Worm (Caenorhabditis elegans): Measurements from ENCODE around the gene zig-10.

zig-10 gene

DNA sequence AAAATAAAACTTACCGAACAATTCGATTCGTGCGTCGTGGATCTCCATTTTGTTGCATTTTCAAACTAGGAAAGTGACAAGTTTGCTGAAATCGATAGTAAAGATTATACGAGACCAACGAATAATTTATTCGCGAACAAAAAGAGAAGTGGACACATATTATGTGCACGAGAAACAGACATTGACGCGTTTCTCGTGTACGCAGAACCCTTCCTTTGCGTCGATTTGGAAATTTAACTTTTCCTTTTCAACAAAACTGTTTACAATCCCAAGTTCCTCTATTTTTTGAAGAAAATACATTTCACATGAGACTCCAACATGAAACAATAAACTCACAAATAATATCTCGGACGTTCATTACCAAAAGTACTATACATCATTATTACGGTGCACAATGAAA lies 37.7 kb upstream of the zig-10 start, which contains the start of gene K10B2.4 (continued):
- TF ChIP-seq ces-1 (GFP tag; optimal IDR thresholded peaks at IDR 0.05) (no peak), fos-1 (tag; optimal IDR thresholded peaks at IDR 0.05) (no peak), rbr-2 (tag; optimal IDR thresholded peaks at IDR 0.05) (peak; percentile 48), ZK337.2 (GFP tag; IDR thresholded peaks at IDR 0.05) (no peak), T20F7.1 (GFP tag; optimal IDR thresholded peaks at IDR 0.05) (peak; percentile 57), ceh-20 (GFP tag; IDR thresholded peaks at IDR 0.05) (peak; percentile 46; the same call in 1 of the 2 replicates), lir-3 (tag; optimal IDR thresholded peaks at IDR 0.05) (no peak), mes-2 (tag; optimal IDR thresholded peaks at IDR 0.05; ENCODE audit: poor library complexity, severe bottlenecking) (peak; percentile 90), hlh-30 (tag; optimal IDR thresholded peaks at IDR 0.05; ENCODE audit: insufficient read depth) (peak; percentile 53), ama-1 (optimal IDR thresholded peaks at IDR 0.05) (peak; percentile 27), dve-1 (tag; optimal IDR thresholded peaks at IDR 0.05; ENCODE audit: insufficient read depth) (peak; percentile 35), lin-13 (GFP tag; optimal IDR thresholded peaks at IDR 0.05) (peak; percentile 36), aha-1 (tag) (peak; percentile 92), zfp-3 (GFP tag; conservative IDR thresholded peaks at IDR 0.05) (no peak)

ce11 chrII:6365237-6365815 lies 33.2 kb upstream of the zig-10 start, which contains the start of the genes ani-2 and clec-88:
ani-2 (minus strand) TSS chrII:6365367.
clec-88 (plus strand) TSS chrII:6365722.
- TF ChIP-seq lin-38 (GFP tag; IDR thresholded peaks at IDR 0.05) (peak; percentile 64), unc-130 (GFP tag; optimal IDR thresholded peaks at IDR 0.05) (peak; percentile 87), lin-39 (tag; optimal IDR thresholded peaks at IDR 0.05) (no peak), nhr-76 (tag; optimal IDR thresholded peaks at IDR 0.05) (no peak), dmd-8 (GFP tag; IDR thresholded peaks at IDR 0.05) (no peak)

DNA sequence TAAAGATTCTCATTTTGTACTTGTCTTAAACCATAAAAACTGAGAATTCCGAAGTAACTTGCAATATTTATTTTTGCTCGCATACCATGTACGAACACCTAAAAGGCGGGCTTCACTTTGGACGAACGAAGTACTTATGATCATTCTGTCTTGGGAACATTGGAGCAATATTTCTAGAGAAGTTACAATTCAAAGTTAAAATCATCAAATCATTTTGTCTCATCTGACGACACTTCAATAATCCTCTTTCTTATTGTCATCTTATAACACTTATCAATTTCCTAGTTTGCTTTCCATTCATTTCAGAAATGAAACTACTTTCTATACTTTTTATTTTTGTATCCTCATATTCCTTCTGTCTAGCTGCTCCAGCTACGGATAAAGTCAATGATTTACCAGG lies 31.8 kb upstream of the zig-10 start, which contains the start of gene ctsa-4.1:
Gene ctsa-4.1 (plus strand): TSS at position 301 of the 400 bp plus-strand sequence.
- TF ChIP-seq ceh-82 (tag; optimal IDR thresholded peaks at IDR 0.05) (no peak), ztf-7 (tag; optimal IDR thresholded peaks at IDR 0.05) (peak; percentile 63)

ce11 chrII:6370110-6370509 lies 28.4 kb upstream of the zig-10 start:
- no peak for TF ChIP-seq nhr-76 (tag; optimal IDR thresholded peaks at IDR 0.05)
- 0 out of 2 replicates have a peak, but pooled peaks have one; percentile 27 for TF ChIP-seq ceh-20 (GFP tag; IDR thresholded peaks at IDR 0.05)
- peak; percentile 36 for TF ChIP-seq ztf-7 (tag; optimal IDR thresholded peaks at IDR 0.05)
- no peak for TF ChIP-seq saeg-2 (GFP tag; IDR thresholded peaks at IDR 0.05)
- TF ChIP-seq F37D6.2 (tag; optimal IDR thresholded peaks at IDR 0.05) = peak; percentile 26
- TF ChIP-seq ceh-28 (tag; optimal IDR thresholded peaks at IDR 0.05) = peak; percentile 16
- TF ChIP-seq F49E8.2 (tag; optimal IDR thresholded peaks at IDR 0.05; ENCODE audit: borderline replicate concordance) = peak; percentile 34
- TF ChIP-seq dve-1 (tag; optimal IDR thresholded peaks at IDR 0.05; ENCODE audit: insufficient read depth) = peak; percentile 91
- peak; percentile 54 for TF ChIP-seq set-16 (GFP tag; IDR thresholded peaks at IDR 0.05)
- no peak for TF ChIP-seq Y105C5A.15 (GFP tag; IDR thresholded peaks at IDR 0.05)
- peak; percentile 94 for TF ChIP-seq lin-38 (GFP tag; IDR thresholded peaks at IDR 0.05)
- TF ChIP-seq nhr-102 (tag; optimal IDR thresholded peaks at IDR 0.05) = peak; percentile 20
- no peak for TF ChIP-seq F10B5.3 (tag; optimal IDR thresholded peaks at IDR 0.05)
- TF ChIP-seq R02D3.7 (tag; optimal IDR thresholded peaks at IDR 0.05) = no peak
- TF ChIP-seq nhr-28 (tag; optimal IDR thresholded peaks at IDR 0.05) = peak; percentile 86
- TF ChIP-seq D1046.2 (GFP tag; IDR thresholded peaks at IDR 0.05) = 0 out of 2 replicates have a peak, but pooled peaks have one; percentile 38
- TF ChIP-seq ceh-32 (tag; optimal IDR thresholded peaks at IDR 0.05; ENCODE audit: poor library complexity) = no peak
- peak; percentile 44 for TF ChIP-seq T20F7.1 (GFP tag; optimal IDR thresholded peaks at IDR 0.05)
- no peak for TF ChIP-seq nhr-42 (GFP tag; IDR thresholded peaks at IDR 0.05)
- TF ChIP-seq mxl-2 (GFP tag; conservative IDR thresholded peaks at IDR 0.05) = no peak
- TF ChIP-seq hmg-1.1 (GFP tag; IDR thresholded peaks at IDR 0.05) = peak; percentile 88
- TF ChIP-seq daf-16 (GFP tag; optimal IDR thresholded peaks at IDR 0.05) = no peak
- peak; percentile 37 for TF ChIP-seq daf-16 (tag; optimal IDR thresholded peaks at IDR 0.05)
- no peak for TF ChIP-seq unc-39 (tag; optimal IDR thresholded peaks at IDR 0.05)
- peak; percentile 27 for TF ChIP-seq lin-15B (tag; optimal IDR thresholded peaks at IDR 0.05)
- no peak for TF ChIP-seq nhr-10 (tag; optimal IDR thresholded peaks at IDR 0.05)
- TF ChIP-seq ZK337.2 (GFP tag; IDR thresholded peaks at IDR 0.05) = no peak
- TF ChIP-seq nhr-25 (tag; optimal IDR thresholded peaks at IDR 0.05; ENCODE audit: borderline replicate concordance, insufficient read depth) = peak; percentile 53
- TF ChIP-seq zip-2 (tag; optimal IDR thresholded peaks at IDR 0.05) = no peak
- peak; percentile 83 for TF ChIP-seq nhr-48 (tag; optimal IDR thresholded peaks at IDR 0.05)
- no peak for TF ChIP-seq F26F4.8 (GFP tag; conservative IDR thresholded peaks at IDR 0.05)
